Worm (Caenorhabditis elegans): ENCODE data around the gene F23D12.11.

DNA sequence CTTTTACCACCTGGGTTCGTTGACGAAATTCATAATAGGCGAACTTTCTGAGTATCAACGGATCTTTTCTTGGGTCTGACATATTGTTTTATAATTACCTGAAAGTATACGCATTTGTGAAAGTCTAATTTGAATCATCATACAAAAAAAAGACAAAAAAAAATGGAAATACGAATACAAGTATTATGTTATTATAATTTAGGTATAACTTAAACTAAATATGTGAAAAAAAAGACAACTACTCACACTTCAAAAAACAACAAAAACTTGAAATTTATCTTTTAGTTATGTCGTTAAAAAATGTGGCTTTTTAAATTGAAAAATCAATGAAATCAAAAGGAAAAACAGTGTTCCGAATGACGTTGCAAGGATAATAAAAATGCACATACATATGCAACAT, 11.8 kb downstream of the F23D12.11 start, which contains the start of gene fbxa-179:
- TF ChIP-seq nfya-1 (tag; optimal IDR thresholded peaks at IDR 0.05; ENCODE audit: insufficient read depth) (no peak), daf-12 (tag; optimal IDR thresholded peaks at IDR 0.05) (no peak), nhr-25 (tag; optimal IDR thresholded peaks at IDR 0.05) (no peak), egl-27 (tag; optimal IDR thresholded peaks at IDR 0.05) (no peak), unc-39 (tag; optimal IDR thresholded peaks at IDR 0.05) (no peak)
